Fruit fly (Drosophila melanogaster): Measurements from ENCODE around the gene Ets96B.
A peak's percentile ranks its signal among the peaks of the same experiment; 100 is the strongest.

Ets96B gene

DNA sequence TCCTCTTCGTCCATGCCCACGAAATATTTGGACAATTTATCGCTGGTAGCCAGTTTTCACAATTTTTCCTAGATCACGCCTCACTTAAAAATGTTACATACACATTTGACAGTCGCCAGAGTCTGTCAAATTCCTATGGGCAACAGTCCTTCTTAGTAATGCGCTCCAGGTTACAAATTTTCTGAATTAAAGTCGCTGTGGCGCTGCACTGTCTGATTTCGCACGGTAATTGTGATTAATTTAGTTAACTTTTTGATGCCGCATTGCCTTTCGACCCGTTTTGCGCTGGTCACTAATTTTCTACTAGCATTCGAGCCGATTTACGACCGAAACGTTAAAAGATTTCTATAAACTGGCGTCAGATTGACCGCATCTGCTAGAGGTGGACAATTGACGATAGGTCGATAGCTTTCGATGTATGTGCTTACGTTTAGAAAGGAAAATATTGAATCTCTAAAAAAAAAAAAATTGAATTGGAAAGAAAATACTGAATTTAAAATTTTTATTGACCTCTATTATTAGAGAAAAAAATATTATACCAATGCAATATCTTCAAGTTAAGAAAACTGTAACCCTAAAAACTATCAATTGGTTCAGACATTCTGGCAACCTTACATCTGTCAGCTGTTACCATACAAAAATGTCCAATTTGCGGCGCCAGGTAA lies 25.9 kb downstream of the Ets96B start, which contains the start of the genes lili and CG34150 (continued):
- TF ChIP-seq usp (GFP tag; optimal IDR thresholded peaks at IDR 0.05) (no peak), CG8388 (GFP tag; optimal IDR thresholded peaks at IDR 0.05) (peak; percentile 55), sd (tag; optimal IDR thresholded peaks at IDR 0.05) (peak; percentile 65), CG4360 (GFP tag; IDR thresholded peaks at IDR 0.05) (no peak), CG14710 (tag; optimal IDR thresholded peaks at IDR 0.05) (peak; percentile 91), CG16813 (GFP tag; IDR thresholded peaks at IDR 0.05; ENCODE audit: partially characterized antibody) (peak; percentile 78), mirr (GFP tag; optimal IDR thresholded peaks at IDR 0.05) (no peak), chm (GFP tag; IDR thresholded peaks at IDR 0.05) (peak; percentile 87), slou (GFP tag; optimal IDR thresholded peaks at IDR 0.05) (peak; percentile 48), otp (GFP tag; IDR thresholded peaks at IDR 0.05) (no peak), CG12769 (tag; optimal IDR thresholded peaks at IDR 0.05) (no peak), B-H1 (GFP tag; IDR thresholded peaks at IDR 0.05) (no peak; the same call in 2 of the 3 replicates), CG12219 (GFP tag; optimal IDR thresholded peaks at IDR 0.05) (no peak), eve (GFP tag; optimal IDR thresholded peaks at IDR 0.05) (no peak), lola (GFP tag; optimal IDR thresholded peaks at IDR 0.05) (peak in 1 of 3 experiments; percentile 74), Gug (GFP tag; IDR thresholded peaks at IDR 0.05) (peak; percentile 57; the same call in 3 of the 4 replicates), C15 (GFP tag; IDR thresholded peaks at IDR 0.05) (no peak), CG9797 (GFP tag; optimal IDR thresholded peaks at IDR 0.05) (peak; percentile 46), trem (tag; optimal IDR thresholded peaks at IDR 0.05) (peak; percentile 92), CG12236 (GFP tag; optimal IDR thresholded peaks at IDR 0.05) (peak; percentile 42), CG17385 (GFP tag; optimal IDR thresholded peaks at IDR 0.05) (peak; percentile 63), fru (optimal IDR thresholded peaks at IDR 0.05) (no peak), maf-S (GFP tag; optimal IDR thresholded peaks at IDR 0.05) (peak; percentile 62), Vsx1 (GFP tag; optimal IDR thresholded peaks at IDR 0.05) (no peak), CG6765 (GFP tag; optimal IDR thresholded peaks at IDR 0.05) (peak; percentile 10), CG1602 (GFP tag; optimal IDR thresholded peaks at IDR 0.05) (peak; percentile 70), CG9817 (tag; optimal IDR thresholded peaks at IDR 0.05) (peak; percentile 77), E2f2 (GFP tag; IDR thresholded peaks at IDR 0.05) (peak; percentile 76), CG18262 (tag; optimal IDR thresholded peaks at IDR 0.05) (peak; percentile 67), hbn (GFP tag; IDR thresholded peaks at IDR 0.05; ENCODE audit: partially characterized antibody) (peak; percentile 75), CG11695 (GFP tag; IDR thresholded peaks at IDR 0.05) (no peak), az2 (GFP tag; optimal IDR thresholded peaks at IDR 0.05) (peak; percentile 80), Atf3 (GFP tag; optimal IDR thresholded peaks at IDR 0.05) (peak; percentile 43), CG32767 (GFP tag; IDR thresholded peaks at IDR 0.05) (peak; percentile 73; the same call in 1 of the 2 replicates), crc (GFP tag; optimal IDR thresholded peaks at IDR 0.05) (peak; percentile 32), CG16863 (GFP tag; optimal IDR thresholded peaks at IDR 0.05) (peak; percentile 68), CG11504 (tag; optimal IDR thresholded peaks at IDR 0.05) (peak; percentile 76), CG13287 (GFP tag; IDR thresholded peaks at IDR 0.05; ENCODE audit: partially characterized antibody) (peak; percentile 88), fd102C (GFP tag; optimal IDR thresholded peaks at IDR 0.05) (no peak), disco-r (GFP tag; optimal IDR thresholded peaks at IDR 0.05) (no peak), pum (GFP tag; optimal IDR thresholded peaks at IDR 0.05) (peak; percentile 61), D19B (GFP tag; optimal IDR thresholded peaks at IDR 0.05) (peak; percentile 19), cg (GFP tag; optimal IDR thresholded peaks at IDR 0.05) (no peak), tna (GFP tag; IDR thresholded peaks at IDR 0.05; ENCODE audit: partially characterized antibody) (peak; percentile 16; the same call in 1 of the 2 replicates), CG31224 (GFP tag; IDR thresholded peaks at IDR 0.05) (peak; percentile 42; the same call in 1 of the 2 replicates), h (optimal IDR thresholded peaks at IDR 0.05) (no peak), Neu2 (GFP tag; optimal IDR thresholded peaks at IDR 0.05; ENCODE audit: borderline replicate concordance) (no peak)
